Fruit fly (Drosophila melanogaster): ENCODE measurements around the gene Or33b.

The Or33b gene

DNA sequence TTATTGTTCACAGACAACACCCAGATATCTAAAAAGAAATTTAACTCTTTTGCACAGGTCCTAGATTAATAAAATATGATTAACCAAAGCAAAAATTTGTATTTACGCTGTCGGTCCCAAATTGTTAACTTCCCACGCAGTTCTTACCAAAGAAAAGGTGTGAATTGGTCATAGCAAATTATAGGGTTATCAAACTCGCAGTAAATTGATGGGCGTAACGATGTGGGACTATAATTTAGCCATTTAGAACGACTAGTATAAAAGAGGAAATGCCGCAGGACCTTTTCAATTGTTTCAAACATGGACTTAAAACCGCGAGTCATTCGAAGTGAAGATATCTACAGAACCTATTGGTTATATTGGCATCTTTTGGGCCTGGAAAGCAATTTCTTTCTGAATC lies at the start of gene Or33b:
TSS of gene Or33b (plus strand) at position 301 of the 400 bp plus-strand sequence.
- no peak for TF ChIP-seq Pif1A (GFP tag; optimal IDR thresholded peaks at IDR 0.05)
- no peak for TF ChIP-seq CG8301 (tag; optimal IDR thresholded peaks at IDR 0.05)
- TF ChIP-seq CG13204 (GFP tag; optimal IDR thresholded peaks at IDR 0.05): no peak
- TF ChIP-seq CG9948 (tag; optimal IDR thresholded peaks at IDR 0.05): no peak
- TF ChIP-seq fd96Ca (GFP tag; IDR thresholded peaks at IDR 0.05): no peak
- no peak for TF ChIP-seq EcR (GFP tag; optimal IDR thresholded peaks at IDR 0.05)
- TF ChIP-seq CG10348 (GFP tag; IDR thresholded peaks at IDR 0.05): no peak
- TF ChIP-seq CG8159 (tag; optimal IDR thresholded peaks at IDR 0.05): no peak
- TF ChIP-seq CG32121 (GFP tag; IDR thresholded peaks at IDR 0.05): no peak
- TF ChIP-seq CG34367 (tag; optimal IDR thresholded peaks at IDR 0.05): no peak
- TF ChIP-seq CG15710 (tag; optimal IDR thresholded peaks at IDR 0.05): no peak
- no peak for TF ChIP-seq D1 (tag; optimal IDR thresholded peaks at IDR 0.05)
- no peak for TF ChIP-seq CG4496 (GFP tag; IDR thresholded peaks at IDR 0.05)
- TF ChIP-seq CG14655 (GFP tag; optimal IDR thresholded peaks at IDR 0.05): no peak
- TF ChIP-seq rn (GFP tag; IDR thresholded peaks at IDR 0.05): no peak
- TF ChIP-seq CG12605 (GFP tag; IDR thresholded peaks at IDR 0.05): no peak
- TF ChIP-seq Ets98B (GFP tag; IDR thresholded peaks at IDR 0.05): no peak
- no peak for TF ChIP-seq Snoo (tag; optimal IDR thresholded peaks at IDR 0.05)
- no peak for TF ChIP-seq gl (tag; optimal IDR thresholded peaks at IDR 0.05)
- TF ChIP-seq CG17806 (tag; optimal IDR thresholded peaks at IDR 0.05): no peak

DNA sequence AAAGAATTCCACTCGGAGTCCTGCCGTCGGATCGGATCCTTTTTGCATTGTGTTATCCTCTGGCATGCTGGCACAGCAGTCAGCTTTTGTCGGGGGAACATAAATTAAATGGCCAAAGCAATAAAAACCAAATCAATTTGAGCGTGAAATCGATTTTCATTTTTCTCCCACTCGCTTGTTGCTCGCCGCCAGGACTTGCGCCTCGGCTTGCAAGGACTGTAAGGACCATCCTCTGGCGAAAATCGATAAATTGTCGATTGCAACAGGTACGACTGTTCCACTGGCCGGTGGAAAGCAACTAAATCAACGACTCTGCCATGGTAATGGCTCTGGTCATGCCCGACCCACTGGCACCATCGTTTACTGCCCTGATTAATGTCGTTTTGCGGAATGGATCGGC lies 42.7 kb upstream of the Or33b start:
- no peak for TF ChIP-seq Pif1A (GFP tag; optimal IDR thresholded peaks at IDR 0.05)
- TF ChIP-seq CG8159 (tag; optimal IDR thresholded peaks at IDR 0.05): no peak
- no peak for TF ChIP-seq CG13204 (GFP tag; optimal IDR thresholded peaks at IDR 0.05)

DNA sequence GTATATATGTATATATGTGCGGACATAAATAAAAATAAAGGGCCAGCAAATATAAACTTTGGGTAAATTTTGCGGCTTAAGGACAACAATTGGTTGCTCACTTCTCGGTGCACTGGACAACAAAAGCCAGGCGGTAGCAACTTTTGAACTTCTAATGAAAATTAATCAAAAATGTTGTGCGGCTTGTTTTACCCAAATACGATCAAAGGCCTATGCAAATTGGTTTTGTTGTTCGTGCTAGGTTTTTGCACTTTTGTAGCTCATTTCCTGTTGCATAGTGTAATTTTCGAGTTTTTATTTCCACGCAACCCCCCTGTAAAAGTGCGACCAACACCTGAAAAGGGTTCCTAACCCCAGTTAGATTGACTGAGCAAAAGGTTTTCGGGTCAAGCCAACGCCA lies 33.5 kb upstream of the Or33b start:
- TF ChIP-seq fd96Ca (GFP tag; IDR thresholded peaks at IDR 0.05) (no peak), CG17806 (tag; optimal IDR thresholded peaks at IDR 0.05) (no peak), CG9948 (tag; optimal IDR thresholded peaks at IDR 0.05) (no peak), rn (GFP tag; IDR thresholded peaks at IDR 0.05) (no peak), EcR (GFP tag; optimal IDR thresholded peaks at IDR 0.05) (no peak), CG34367 (tag; optimal IDR thresholded peaks at IDR 0.05) (no peak), CG13204 (GFP tag; optimal IDR thresholded peaks at IDR 0.05) (no peak)

DNA sequence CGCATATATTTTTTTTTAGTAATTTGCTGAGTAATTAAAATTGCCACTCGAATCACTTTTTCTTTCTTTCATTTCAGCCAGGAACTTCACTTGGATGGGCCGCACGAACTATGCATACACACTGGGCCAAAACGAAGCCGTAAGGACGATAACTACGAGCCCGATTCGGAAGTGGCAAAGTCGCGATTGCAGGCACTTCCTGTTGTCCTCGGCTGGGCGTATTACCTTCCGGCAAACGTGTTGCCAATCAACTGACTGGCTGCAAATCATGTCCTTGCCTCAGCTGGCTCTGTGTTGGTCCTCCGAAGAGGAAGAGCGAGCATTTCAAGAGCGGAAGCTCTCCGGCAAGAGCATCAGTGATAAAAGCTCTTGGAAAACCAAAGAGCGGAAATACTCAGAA lies 32.6 kb upstream of the Or33b start:
- TF ChIP-seq gl (tag; optimal IDR thresholded peaks at IDR 0.05) (no peak), EcR (GFP tag; optimal IDR thresholded peaks at IDR 0.05) (no peak), Pif1A (GFP tag; optimal IDR thresholded peaks at IDR 0.05) (no peak), rn (GFP tag; IDR thresholded peaks at IDR 0.05) (no peak), CG32121 (GFP tag; IDR thresholded peaks at IDR 0.05) (no peak), CG8301 (tag; optimal IDR thresholded peaks at IDR 0.05) (no peak), CG10348 (GFP tag; IDR thresholded peaks at IDR 0.05) (no peak), CG4496 (GFP tag; IDR thresholded peaks at IDR 0.05) (no peak), CG9948 (tag; optimal IDR thresholded peaks at IDR 0.05) (no peak), CG8159 (tag; optimal IDR thresholded peaks at IDR 0.05) (no peak), CG15710 (tag; optimal IDR thresholded peaks at IDR 0.05) (no peak)

DNA sequence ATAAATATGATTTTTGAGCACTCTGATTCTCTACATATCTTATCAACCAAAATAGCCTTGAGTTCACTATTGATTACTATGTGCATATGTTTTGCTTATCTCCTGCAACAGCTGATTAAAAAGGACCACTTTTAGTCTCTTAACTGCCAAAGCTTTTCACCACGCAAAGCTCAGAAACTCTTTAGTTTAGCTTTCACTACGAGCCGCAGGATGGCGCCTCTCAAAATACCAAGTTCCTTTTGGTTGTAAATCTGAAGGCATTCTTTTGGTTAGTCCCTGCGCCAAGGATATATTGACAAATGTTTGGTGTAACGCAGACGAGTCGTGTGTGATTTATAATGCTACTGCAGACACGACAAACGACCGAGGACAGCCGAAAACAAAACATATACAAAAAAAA lies 31.8 kb upstream of the Or33b start:
- no peak for TF ChIP-seq CG9948 (tag; optimal IDR thresholded peaks at IDR 0.05)
- no peak for TF ChIP-seq D1 (tag; optimal IDR thresholded peaks at IDR 0.05)
- no peak for TF ChIP-seq CG4496 (GFP tag; IDR thresholded peaks at IDR 0.05)
- no peak for TF ChIP-seq CG14655 (GFP tag; optimal IDR thresholded peaks at IDR 0.05)
- TF ChIP-seq rn (GFP tag; IDR thresholded peaks at IDR 0.05): no peak
- TF ChIP-seq CG17806 (tag; optimal IDR thresholded peaks at IDR 0.05): no peak
- no peak for TF ChIP-seq CG13204 (GFP tag; optimal IDR thresholded peaks at IDR 0.05)
- TF ChIP-seq Pif1A (GFP tag; optimal IDR thresholded peaks at IDR 0.05): no peak
- no peak for TF ChIP-seq CG8301 (tag; optimal IDR thresholded peaks at IDR 0.05)
- no peak for TF ChIP-seq CG8159 (tag; optimal IDR thresholded peaks at IDR 0.05)
- no peak for TF ChIP-seq gl (tag; optimal IDR thresholded peaks at IDR 0.05)
- no peak for TF ChIP-seq Ets98B (GFP tag; IDR thresholded peaks at IDR 0.05)
- no peak for TF ChIP-seq CG34367 (tag; optimal IDR thresholded peaks at IDR 0.05)
- no peak for TF ChIP-seq Pif1B (GFP tag; optimal IDR thresholded peaks at IDR 0.05)

DNA sequence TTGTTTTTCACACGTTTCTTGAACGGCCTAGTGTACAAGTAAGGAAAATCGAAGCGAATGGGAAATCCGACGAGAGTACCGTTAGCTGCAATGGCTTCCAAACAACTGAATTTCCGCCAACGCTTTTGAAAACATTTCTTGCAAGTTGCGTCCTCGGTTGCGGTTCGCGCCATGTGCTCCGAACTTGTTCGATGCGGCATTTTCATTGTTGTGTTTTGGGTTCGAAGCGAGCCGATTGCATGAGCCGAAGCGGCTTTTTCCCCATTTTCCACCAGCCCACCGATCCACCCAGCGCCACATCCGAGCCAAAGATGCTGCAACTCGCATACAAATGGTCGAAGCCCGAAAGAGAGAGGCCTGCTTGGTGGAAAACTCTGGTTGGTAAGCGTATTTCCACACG lies 7.5 kb upstream of the Or33b start, which contains the start of gene Pde1c:
TSS of gene Pde1c (minus strand) at position 109 of the 400 bp plus-strand sequence.
- no peak for TF ChIP-seq CG15710 (tag; optimal IDR thresholded peaks at IDR 0.05)
- TF ChIP-seq CG10348 (GFP tag; IDR thresholded peaks at IDR 0.05): no peak
- TF ChIP-seq rn (GFP tag; IDR thresholded peaks at IDR 0.05): no peak

DNA sequence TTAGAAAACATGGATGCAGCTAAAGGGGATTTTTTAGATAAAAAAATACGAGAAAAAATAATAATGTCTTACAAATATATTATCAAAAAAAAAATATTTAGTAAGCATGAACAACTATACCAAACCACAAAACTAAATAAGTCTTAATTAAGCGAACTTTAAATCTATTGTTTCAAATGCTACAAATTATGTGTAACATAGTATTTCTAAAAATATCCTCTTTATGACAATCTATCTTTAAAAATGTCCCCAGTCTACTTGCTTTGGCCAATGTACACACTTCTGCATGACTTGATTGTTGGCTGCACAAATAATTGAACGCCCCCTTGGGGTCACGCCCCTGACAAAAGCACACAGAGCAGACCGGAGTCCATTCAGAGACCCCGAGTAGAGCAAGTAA lies 4.4 kb upstream of the Or33b start:
- TF ChIP-seq D1 (tag; optimal IDR thresholded peaks at IDR 0.05) (no peak), CG14655 (GFP tag; optimal IDR thresholded peaks at IDR 0.05) (peak; percentile 5), rn (GFP tag; IDR thresholded peaks at IDR 0.05) (peak; percentile 10; the same call in 1 of the 2 replicates)

DNA sequence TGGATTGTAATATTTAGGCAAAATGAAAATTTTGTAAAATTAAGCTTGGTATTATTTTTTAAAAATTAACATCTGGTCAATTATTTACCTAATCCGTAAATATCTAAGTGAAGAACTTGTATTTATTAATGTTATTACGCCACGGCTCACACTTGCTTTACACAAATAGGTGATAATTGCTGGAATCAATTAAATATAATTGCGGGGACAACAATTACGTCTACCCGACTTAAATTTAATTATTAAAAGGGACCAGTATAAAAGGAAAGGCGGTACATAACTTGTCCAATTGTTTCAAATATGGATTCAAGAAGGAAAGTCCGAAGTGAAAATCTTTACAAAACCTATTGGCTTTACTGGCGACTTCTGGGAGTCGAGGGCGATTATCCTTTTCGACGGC lies 1.8 kb upstream of the Or33b start, which contains the start of gene Or33a:
TSS of gene Or33a (plus strand) at position 301 of the 400 bp plus-strand sequence.
- TF ChIP-seq rn (GFP tag; IDR thresholded peaks at IDR 0.05): no peak
- TF ChIP-seq CG17806 (tag; optimal IDR thresholded peaks at IDR 0.05): no peak
- TF ChIP-seq CG8301 (tag; optimal IDR thresholded peaks at IDR 0.05): no peak
- no peak for TF ChIP-seq CG4496 (GFP tag; IDR thresholded peaks at IDR 0.05)
- TF ChIP-seq CG34367 (tag; optimal IDR thresholded peaks at IDR 0.05): no peak
- no peak for TF ChIP-seq CG9948 (tag; optimal IDR thresholded peaks at IDR 0.05)
- TF ChIP-seq CG32121 (GFP tag; IDR thresholded peaks at IDR 0.05): no peak
- TF ChIP-seq CG13204 (GFP tag; optimal IDR thresholded peaks at IDR 0.05): no peak
